Worm (Caenorhabditis elegans): ENCODE data around the gene eef-1B.1.

DNA sequence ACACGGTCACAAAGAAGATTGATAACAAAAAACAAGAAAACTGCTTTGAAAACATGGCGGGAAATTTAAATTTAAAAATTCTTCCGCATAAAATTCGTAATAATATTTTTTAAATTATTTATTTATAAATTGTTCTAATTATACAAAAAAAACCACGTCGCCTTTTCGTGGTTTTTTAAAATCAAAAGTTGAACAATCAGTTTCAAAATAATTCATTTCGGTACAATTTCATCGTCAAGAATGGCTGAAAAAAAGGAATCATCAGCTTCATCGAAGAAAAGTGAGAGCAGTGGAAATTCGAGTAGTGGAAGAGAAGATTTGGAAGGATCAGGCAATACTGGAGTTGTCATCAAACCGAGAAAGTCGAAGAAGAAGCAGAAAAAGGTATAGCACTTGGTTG is 4.1 kb downstream of the eef-1B.1 start, which contains the start of the genes F54H12.8 and F54H12.7:
- no peak for TF ChIP-seq arid-1 (GFP tag; conservative IDR thresholded peaks at IDR 0.05)
- no peak for TF ChIP-seq lin-29 (GFP tag; IDR thresholded peaks at IDR 0.05)
- TF ChIP-seq snpc-4 (tag; optimal IDR thresholded peaks at IDR 0.05): no peak
